Fruit fly (Drosophila melanogaster): ENCODE data around the gene CG14711.

Gene CG14711

dm6 chr3R:11649449-11649848, 26.3 kb downstream of the CG14711 start (continued):
- TF ChIP-seq CG7372 (GFP tag; IDR thresholded peaks at IDR 0.05) (peak; percentile 98), Oaz (GFP tag; IDR thresholded peaks at IDR 0.05) (peak; percentile 97), CG32532 (GFP tag; IDR thresholded peaks at IDR 0.05) (peak; percentile 99), CG16779 (GFP tag; IDR thresholded peaks at IDR 0.05) (peak; percentile 98), Chrac-16 (GFP tag; optimal IDR thresholded peaks at IDR 0.05) (peak; percentile 95), YL-1 (GFP tag; optimal IDR thresholded peaks at IDR 0.05) (peak; percentile 63), dm (GFP tag; optimal IDR thresholded peaks at IDR 0.05) (peak; percentile 90), CG12391 (tag; optimal IDR thresholded peaks at IDR 0.05) (peak; percentile 94), zfh2 (GFP tag; optimal IDR thresholded peaks at IDR 0.05) (peak; percentile 98), CG4820 (GFP tag; optimal IDR thresholded peaks at IDR 0.05) (peak; percentile 93), croc (GFP tag; conservative IDR thresholded peaks at IDR 0.05) (peak; percentile 82), Adf1 (GFP tag; IDR thresholded peaks at IDR 0.05) (peak; percentile 66; the same call in 1 of the 2 replicates), D19A (tag; optimal IDR thresholded peaks at IDR 0.05) (peak; percentile 83), CG8089 (GFP tag; optimal IDR thresholded peaks at IDR 0.05) (peak; percentile 92), bbx (GFP tag; IDR thresholded peaks at IDR 0.05; ENCODE audit: partially characterized antibody) (no peak), CG3281 (GFP tag; optimal IDR thresholded peaks at IDR 0.05) (peak; percentile 96), Sin3A (optimal IDR thresholded peaks at IDR 0.05) (no peak), pan (optimal IDR thresholded peaks at IDR 0.05) (no peak), pan (GFP tag; optimal IDR thresholded peaks at IDR 0.05 in 1 of 2, IDR thresholded peaks at IDR 0.05 in 1 of 2) (peak in 1 of 2 experiments; percentile 99), dmrt11E (tag; optimal IDR thresholded peaks at IDR 0.05) (peak; percentile 69), dysf (GFP tag; IDR thresholded peaks at IDR 0.05) (peak; percentile 98), CG13894 (tag; optimal IDR thresholded peaks at IDR 0.05) (peak; percentile 93), kah (GFP tag; optimal IDR thresholded peaks at IDR 0.05) (peak; percentile 74), psq (GFP tag; optimal IDR thresholded peaks at IDR 0.05) (peak; percentile 78), Pdp1 (GFP tag; optimal IDR thresholded peaks at IDR 0.05) (peak; percentile 95 to 98), chif (GFP tag; optimal IDR thresholded peaks at IDR 0.05) (peak; percentile 95 to 96), CG10431 (GFP tag; optimal IDR thresholded peaks at IDR 0.05) (peak; percentile 60)

- TF ChIP-seq Sry-δ (GFP tag; optimal IDR thresholded peaks at IDR 0.05) = peak; percentile 18
- no peak for TF ChIP-seq CG8089 (GFP tag; optimal IDR thresholded peaks at IDR 0.05)
- peak; percentile 18; the same call in 1 of the 2 replicates for TF ChIP-seq chm (GFP tag; IDR thresholded peaks at IDR 0.05)
- TF ChIP-seq CG8388 (GFP tag; optimal IDR thresholded peaks at IDR 0.05) = peak; percentile 30
- peak; percentile 78 for TF ChIP-seq CoRest (tag; optimal IDR thresholded peaks at IDR 0.05)
- peak; percentile 0 for TF ChIP-seq ems (GFP tag; optimal IDR thresholded peaks at IDR 0.05)
- peak; percentile 22 for TF ChIP-seq bab2 (GFP tag; optimal IDR thresholded peaks at IDR 0.05)
- no peak for TF ChIP-seq luna (GFP tag; optimal IDR thresholded peaks at IDR 0.05)
- TF ChIP-seq Bgb (GFP tag; IDR thresholded peaks at IDR 0.05; ENCODE audit: partially characterized antibody) = peak; percentile 30; the same call in 1 of the 2 replicates
- TF ChIP-seq Oaz (GFP tag; IDR thresholded peaks at IDR 0.05) = no peak
- TF ChIP-seq CG3407 (GFP tag; optimal IDR thresholded peaks at IDR 0.05) = peak; percentile 17
- TF ChIP-seq grau (tag; optimal IDR thresholded peaks at IDR 0.05) = peak; percentile 69
- peak; percentile 31 for TF ChIP-seq CG8944 (GFP tag; optimal IDR thresholded peaks at IDR 0.05)
- no peak for TF ChIP-seq CG6765 (GFP tag; optimal IDR thresholded peaks at IDR 0.05)
- TF ChIP-seq nau (GFP tag; optimal IDR thresholded peaks at IDR 0.05) = no peak
- peak; percentile 14 for TF ChIP-seq CG1792 (GFP tag; optimal IDR thresholded peaks at IDR 0.05)
- TF ChIP-seq Hmr (GFP tag; optimal IDR thresholded peaks at IDR 0.05) = peak; percentile 77
- no peak for TF ChIP-seq CG6689 (GFP tag; IDR thresholded peaks at IDR 0.05)
- peak; percentile 19 for TF ChIP-seq fd3F (GFP tag; optimal IDR thresholded peaks at IDR 0.05)
- peak; percentile 45 for TF ChIP-seq CG17359 (tag; optimal IDR thresholded peaks at IDR 0.05)
- TF ChIP-seq psq (GFP tag; optimal IDR thresholded peaks at IDR 0.05) = no peak
- no peak for TF ChIP-seq Kr (GFP tag; optimal IDR thresholded peaks at IDR 0.05)
- TF ChIP-seq slbo (GFP tag; IDR thresholded peaks at IDR 0.05) = peak; percentile 78
- no peak for TF ChIP-seq wek (GFP tag; optimal IDR thresholded peaks at IDR 0.05)
- TF ChIP-seq CG17328 (GFP tag; IDR thresholded peaks at IDR 0.05) = no peak
Observed at dm6 chr3R:11650105-11651039, 27.2 kb downstream of the CG14711 start, which contains the start of the genes Csk and Elp1. Gene Csk (minus strand): TSS chr3R:11650706. Gene Elp1 (plus strand): TSS chr3R:11650971.

All from whole organism, embryonic.